Worm (Caenorhabditis elegans): Measurements from ENCODE around the gene C15H9.5.

The C15H9.5 gene

DNA sequence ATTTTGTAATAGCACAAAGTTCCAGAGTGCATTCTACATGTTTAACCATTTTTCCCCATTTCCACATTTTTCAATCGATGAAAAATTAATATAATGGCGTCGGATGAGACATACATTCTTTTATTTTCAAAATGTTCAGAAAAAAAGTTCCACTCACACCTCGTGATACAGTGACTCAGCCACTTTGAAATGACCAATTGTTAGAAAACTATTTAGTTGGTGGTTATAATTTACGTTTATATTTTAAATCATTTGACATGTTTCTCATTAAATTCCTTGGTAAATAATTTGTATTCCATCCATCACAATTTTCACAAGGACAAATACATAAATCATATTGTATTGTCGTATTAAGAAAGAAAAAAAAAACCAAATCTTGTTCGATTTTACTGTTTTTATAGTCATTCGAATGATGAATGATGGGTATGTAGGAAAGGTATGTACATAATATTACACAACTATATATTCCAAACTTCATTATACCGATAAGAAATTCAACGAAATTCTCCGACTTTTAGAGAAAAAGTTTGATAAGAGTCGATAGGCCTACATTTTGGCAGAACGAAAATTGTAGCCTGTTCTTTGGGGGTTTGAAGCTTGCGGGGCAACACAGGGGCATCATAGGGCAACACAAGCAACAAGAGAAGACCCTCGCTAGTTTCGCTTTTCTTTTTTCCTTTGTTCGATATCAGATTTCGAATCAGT is 7.4 kb downstream of the C15H9.5 start:
- TF ChIP-seq fos-1 (tag; optimal IDR thresholded peaks at IDR 0.05): peak; percentile 65
- no peak for TF ChIP-seq alr-1 (tag; optimal IDR thresholded peaks at IDR 0.05)
- peak; percentile 48 for TF ChIP-seq nhr-25 (tag; optimal IDR thresholded peaks at IDR 0.05)
- peak; percentile 16 for TF ChIP-seq blmp-1 (tag; optimal IDR thresholded peaks at IDR 0.05; ENCODE audit: insufficient read depth)

DNA sequence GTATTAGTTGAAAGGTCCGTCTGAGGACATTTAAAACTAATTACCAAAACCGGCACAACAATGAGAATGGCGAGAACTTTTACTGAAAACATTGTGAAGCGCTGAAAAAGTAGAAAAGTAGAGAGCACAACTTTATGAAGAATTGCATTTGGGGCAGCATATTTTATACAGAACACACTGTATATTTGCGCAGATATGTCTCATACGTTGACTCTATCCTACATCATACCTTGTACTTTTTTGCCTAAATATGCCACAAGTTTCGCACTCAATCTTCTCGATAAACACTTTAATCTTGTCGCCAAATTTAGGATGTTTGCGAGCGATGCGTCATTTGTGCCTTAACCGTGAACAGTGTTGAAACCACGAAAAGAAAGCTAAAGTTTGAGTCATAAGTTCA is 10.2 kb downstream of the C15H9.5 start, which contains the start of gene C15H9.11:
Gene C15H9.11 (minus strand): TSS at position 101 of the 400 bp plus-strand sequence.
- TF ChIP-seq R02D3.7 (tag; optimal IDR thresholded peaks at IDR 0.05): no peak
- TF ChIP-seq nhr-12 (tag; optimal IDR thresholded peaks at IDR 0.05): no peak
- no peak for TF ChIP-seq mbf-1 (tag; optimal IDR thresholded peaks at IDR 0.05)
- no peak for TF ChIP-seq nhr-77 (tag; optimal IDR thresholded peaks at IDR 0.05)
- TF ChIP-seq ZK546.5 (tag; optimal IDR thresholded peaks at IDR 0.05): no peak
- no peak for TF ChIP-seq ama-1 (optimal IDR thresholded peaks at IDR 0.05)
- TF ChIP-seq nhr-25 (tag; optimal IDR thresholded peaks at IDR 0.05): no peak
- TF ChIP-seq zag-1 (tag; optimal IDR thresholded peaks at IDR 0.05): no peak
- TF ChIP-seq nhr-23 (tag; optimal IDR thresholded peaks at IDR 0.05): no peak
- no peak for TF ChIP-seq ztf-1 (GFP tag; conservative IDR thresholded peaks at IDR 0.05)
- no peak for TF ChIP-seq sma-9 (GFP tag; optimal IDR thresholded peaks at IDR 0.05)
- TF ChIP-seq sma-9 (tag; optimal IDR thresholded peaks at IDR 0.05): no peak
- no peak for TF ChIP-seq Y55F3AM.14 (GFP tag; optimal IDR thresholded peaks at IDR 0.05)
- TF ChIP-seq gmeb-1 (tag; optimal IDR thresholded peaks at IDR 0.05): no peak
- no peak for TF ChIP-seq nhr-6 (tag; optimal IDR thresholded peaks at IDR 0.05)
- no peak for TF ChIP-seq aly-2 (tag; optimal IDR thresholded peaks at IDR 0.05)
- no peak for TF ChIP-seq sma-3 (GFP tag; optimal IDR thresholded peaks at IDR 0.05)
- no peak for TF ChIP-seq nhr-237 (tag; optimal IDR thresholded peaks at IDR 0.05)

DNA sequence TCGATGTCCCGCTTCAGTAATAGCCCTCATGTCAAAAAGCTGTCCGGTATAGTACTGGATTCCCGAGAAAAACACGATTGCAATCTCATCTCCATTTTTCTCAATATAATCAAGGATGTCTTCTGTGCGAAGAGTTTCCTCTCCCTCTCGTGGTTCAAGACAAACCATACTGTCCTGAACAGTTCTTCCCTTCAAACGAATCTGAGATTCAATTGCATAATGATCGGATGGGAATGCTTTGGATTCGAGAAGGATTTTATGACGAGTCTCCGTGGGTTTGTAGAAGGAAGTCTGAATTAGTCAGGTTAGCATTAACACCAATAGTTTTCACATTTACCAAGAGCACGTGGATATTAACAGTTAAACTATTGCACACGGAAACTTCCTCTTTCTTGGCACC is 14.9 kb downstream of the C15H9.5 start:
- no peak for TF ChIP-seq lsy-2 (tag; optimal IDR thresholded peaks at IDR 0.05)
- TF ChIP-seq lin-39 (tag; optimal IDR thresholded peaks at IDR 0.05): no peak
- TF ChIP-seq lin-11 (tag; optimal IDR thresholded peaks at IDR 0.05): no peak
- TF ChIP-seq F13H6.1 (tag; optimal IDR thresholded peaks at IDR 0.05): no peak
- TF ChIP-seq aly-2 (tag; optimal IDR thresholded peaks at IDR 0.05): no peak
- TF ChIP-seq dmd-4 (tag; optimal IDR thresholded peaks at IDR 0.05): no peak
- no peak for TF ChIP-seq mbf-1 (tag; optimal IDR thresholded peaks at IDR 0.05)

DNA sequence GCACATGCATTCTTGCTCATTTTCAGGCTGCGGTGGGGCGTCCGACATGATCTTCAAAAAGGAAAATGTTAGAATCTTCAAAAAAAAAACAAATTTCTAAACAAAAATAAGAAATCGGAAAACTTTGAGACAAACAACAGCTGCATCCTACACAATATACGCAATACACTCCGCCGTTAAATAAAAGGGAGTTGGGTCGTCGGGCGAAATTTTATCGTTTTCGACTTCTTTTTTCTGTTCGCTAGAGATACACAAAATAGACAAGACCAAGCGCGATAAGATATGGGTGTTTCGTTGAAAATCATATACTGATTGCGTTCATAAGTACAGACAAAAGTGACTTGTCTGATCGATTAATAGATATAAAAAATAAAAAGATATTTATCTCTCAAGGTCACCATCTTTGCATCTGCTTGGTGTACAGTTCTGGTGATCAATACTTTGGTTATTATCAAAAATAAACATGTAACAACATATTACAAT is 16.2 kb downstream of the C15H9.5 start, which contains the start of gene kynu-1:
Gene kynu-1 (minus strand): TSS at position 51 of the 483 bp plus-strand sequence.
- TF ChIP-seq R02D3.7 (tag; optimal IDR thresholded peaks at IDR 0.05): no peak
- TF ChIP-seq sma-3 (GFP tag; optimal IDR thresholded peaks at IDR 0.05): peak; percentile 26
- no peak for TF ChIP-seq alr-1 (tag; optimal IDR thresholded peaks at IDR 0.05)
- peak; percentile 8 for TF ChIP-seq egl-27 (tag; optimal IDR thresholded peaks at IDR 0.05)
- peak; percentile 27 for TF ChIP-seq nhr-21 (tag; optimal IDR thresholded peaks at IDR 0.05)
- peak; percentile 42 for TF ChIP-seq blmp-1 (tag; optimal IDR thresholded peaks at IDR 0.05; ENCODE audit: insufficient read depth)
- TF ChIP-seq fos-1 (tag; optimal IDR thresholded peaks at IDR 0.05): peak; percentile 54
- no peak for TF ChIP-seq F13H6.1 (tag; optimal IDR thresholded peaks at IDR 0.05)
- TF ChIP-seq nhr-25 (tag; optimal IDR thresholded peaks at IDR 0.05): peak; percentile 31
- no peak for TF ChIP-seq unc-55 (GFP tag; optimal IDR thresholded peaks at IDR 0.05)
- no peak for TF ChIP-seq dmd-4 (tag; optimal IDR thresholded peaks at IDR 0.05)
- peak; percentile 0 for TF ChIP-seq gmeb-1 (tag; optimal IDR thresholded peaks at IDR 0.05)
- peak; percentile 56 for TF ChIP-seq sma-9 (GFP tag; optimal IDR thresholded peaks at IDR 0.05)
- no peak for TF ChIP-seq sma-9 (tag; optimal IDR thresholded peaks at IDR 0.05)
- no peak for TF ChIP-seq nhr-77 (tag; optimal IDR thresholded peaks at IDR 0.05)
- TF ChIP-seq peb-1 (tag; optimal IDR thresholded peaks at IDR 0.05): no peak
- TF ChIP-seq mbf-1 (tag; optimal IDR thresholded peaks at IDR 0.05): no peak
- no peak for TF ChIP-seq nhr-237 (tag; optimal IDR thresholded peaks at IDR 0.05)

DNA sequence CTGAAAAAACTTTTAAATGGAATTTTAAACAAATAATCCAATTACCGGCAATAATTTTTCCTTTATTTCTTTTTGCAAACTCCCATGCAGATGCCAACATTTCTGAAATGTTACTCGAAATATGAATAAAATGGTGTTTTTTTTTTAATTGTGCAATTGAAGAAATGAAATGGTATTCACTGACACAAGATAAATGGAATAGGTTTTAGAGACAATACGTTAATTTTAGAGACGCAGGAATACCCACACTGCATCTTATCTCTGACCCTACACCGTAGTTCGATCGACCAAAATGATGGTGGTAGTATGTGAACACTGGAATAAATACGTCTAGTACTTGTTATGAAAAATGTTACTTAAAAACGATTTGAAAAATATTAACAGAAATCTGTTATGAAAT is 19.7 kb downstream of the C15H9.5 start, which contains the start of gene prx-3:
Gene prx-3 (minus strand): TSS at position 101 of the 400 bp plus-strand sequence.
- TF ChIP-seq dmd-4 (tag; optimal IDR thresholded peaks at IDR 0.05) (no peak), sma-9 (GFP tag; optimal IDR thresholded peaks at IDR 0.05) (no peak), sma-9 (tag; optimal IDR thresholded peaks at IDR 0.05) (no peak), nhr-6 (tag; optimal IDR thresholded peaks at IDR 0.05) (no peak), snpc-4 (tag; optimal IDR thresholded peaks at IDR 0.05) (no peak), lin-39 (tag; optimal IDR thresholded peaks at IDR 0.05) (no peak), zag-1 (tag; optimal IDR thresholded peaks at IDR 0.05) (no peak), elt-1 (tag; optimal IDR thresholded peaks at IDR 0.05) (no peak), mbf-1 (tag; optimal IDR thresholded peaks at IDR 0.05) (no peak), mdl-1 (tag; optimal IDR thresholded peaks at IDR 0.05) (no peak), mab-5 (tag; optimal IDR thresholded peaks at IDR 0.05) (no peak), nhr-237 (tag; optimal IDR thresholded peaks at IDR 0.05) (no peak), peb-1 (tag; optimal IDR thresholded peaks at IDR 0.05) (no peak), ceh-82 (tag; optimal IDR thresholded peaks at IDR 0.05) (no peak), ztf-1 (GFP tag; conservative IDR thresholded peaks at IDR 0.05) (no peak), sma-3 (GFP tag; optimal IDR thresholded peaks at IDR 0.05) (no peak), unc-62 (GFP tag; optimal IDR thresholded peaks at IDR 0.05) (no peak), ztf-4 (tag; optimal IDR thresholded peaks at IDR 0.05) (no peak)
